Worm (Caenorhabditis elegans) whole organism, mixed stage, embryonic: ENCODE data around the gene osm-6.
A peak's percentile ranks its signal among the peaks of the same experiment; 100 is the strongest.

Source experiments
- M03D4.4 ChIP-seq: sonication (generic microtip); optimal IDR thresholded peaks from 2 replicates; lab custom pipeline; 2017; ENCODE audit warnings: mild to moderate bottlenecking, missing genetic modification characterization, missing compliant biosample characterization
- ces-1 ChIP-seq: fragments of 150-350 bp; optimal IDR thresholded peaks from 2 replicates; lab custom pipeline; 2014; ENCODE audit warnings: missing biosample characterization, missing genetic modification reagents, missing genetic modification characterization
- elt-3 ChIP-seq: fragments of 150-350 bp; optimal IDR thresholded peaks from 2 replicates; lab custom pipeline; 2014; ENCODE audit warnings: missing biosample characterization, missing genetic modification characterization
- ham-2 ChIP-seq: fragments of 200-800 bp; sonication (Bioruptor generic); optimal IDR thresholded peaks from 2 replicates; lab custom pipeline; 2018; ENCODE audit warnings: mild to moderate bottlenecking, missing genetic modification characterization, missing compliant biosample characterization
- lsy-2 ChIP-seq: fragments of 150-350 bp; optimal IDR thresholded peaks from 2 replicates; lab custom pipeline; 2014; ENCODE audit warnings: missing biosample characterization, missing genetic modification characterization
- mls-2 ChIP-seq: sonication (generic microtip); optimal IDR thresholded peaks from 2 replicates; lab custom pipeline; 2016; ENCODE audit warnings: mild to moderate bottlenecking, missing genetic modification characterization, moderate library complexity, missing compliant biosample characterization
- nhr-12 ChIP-seq: fragments of 150-350 bp; optimal IDR thresholded peaks from 2 replicates; lab custom pipeline; 2014; ENCODE audit warnings: missing biosample characterization, missing genetic modification characterization
- nhr-76 ChIP-seq: sonication (generic microtip); optimal IDR thresholded peaks from 2 replicates; lab custom pipeline; 2017; ENCODE audit warnings: missing biosample characterization, missing genetic modification characterization
- sptf-1 ChIP-seq: sonication (generic microtip); optimal IDR thresholded peaks from 2 replicates; lab custom pipeline; 2017; ENCODE audit warnings: mild to moderate bottlenecking, missing genetic modification characterization, moderate library complexity, missing compliant biosample characterization
- unc-62 ChIP-seq: fragments of 150-350 bp; optimal IDR thresholded peaks from 2 replicates; lab custom pipeline; 2014; ENCODE audit warnings: missing biosample characterization, missing genetic modification reagents, missing genetic modification characterization
- ztf-11 ChIP-seq: fragments of 150-350 bp; optimal IDR thresholded peaks from 2 replicates; lab custom pipeline; 2014; ENCODE audit warnings: missing biosample characterization, missing genetic modification characterization

DNA sequence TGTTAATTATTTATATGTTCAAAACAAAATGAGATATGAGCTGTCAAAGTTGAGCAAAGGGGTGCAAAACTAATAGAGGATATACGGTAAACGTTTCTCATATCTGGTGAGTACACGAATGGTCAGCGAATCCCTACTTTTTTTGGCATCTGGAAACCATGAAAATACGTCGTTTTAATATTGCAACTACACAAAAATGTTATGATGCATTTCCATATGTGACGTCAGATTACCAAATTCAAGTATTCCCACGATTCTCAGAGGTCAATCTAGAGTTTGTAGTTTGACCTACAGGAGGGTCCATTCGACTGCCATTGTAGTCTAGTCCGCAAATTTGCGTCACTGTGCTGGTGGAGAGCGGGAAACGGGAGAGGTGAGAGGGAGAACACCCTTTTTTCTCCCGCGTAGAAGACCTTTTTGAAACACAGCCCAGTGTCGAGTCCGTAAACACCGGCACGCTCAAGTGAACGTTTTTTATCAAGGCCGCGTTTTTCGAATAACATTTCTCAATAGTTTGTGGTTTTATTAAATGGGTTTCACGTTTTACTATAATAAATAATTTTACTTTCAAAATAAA, 30.8 kb downstream of the osm-6 start:
- TF ChIP-seq nhr-12 (tag; lab: Kevin White, UChicago) (peak; percentile 32), ztf-11 (no peak), lsy-2 (tag; lab: Kevin White, UChicago) (no peak), nhr-76 (tag; lab: Kevin White, UChicago) (no peak), ham-2 (no peak), sptf-1 (no peak), mls-2 (no peak), unc-62 (no peak), M03D4.4 (no peak), ces-1 (GFP tag; lab: Kevin White, UChicago) (no peak), elt-3 (no peak)
